Worm (Caenorhabditis elegans): ENCODE results near the gene R05A10.1.

DNA sequence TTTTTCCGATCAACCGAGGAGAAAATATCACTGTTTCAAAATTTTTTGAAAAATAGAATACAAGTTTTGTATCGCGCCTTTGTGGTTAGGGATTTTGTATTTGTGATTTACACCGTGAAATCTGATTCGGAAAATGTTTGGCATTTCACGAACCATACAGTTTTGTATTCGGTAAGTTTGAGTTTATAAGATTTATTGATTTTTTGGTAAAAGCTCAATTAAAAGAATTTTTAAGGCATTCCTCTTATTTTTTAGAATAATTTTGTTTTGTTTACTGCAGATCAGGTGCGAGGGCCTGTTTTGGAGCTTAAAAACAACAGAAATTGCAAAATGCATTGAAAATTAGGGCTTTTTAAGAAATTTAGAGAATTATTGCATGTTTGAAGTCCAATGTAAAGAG, 48.8 kb upstream of the R05A10.1 start:
- TF ChIP-seq nhr-23 (tag; optimal IDR thresholded peaks at IDR 0.05) = no peak
- TF ChIP-seq ztf-11 (tag; optimal IDR thresholded peaks at IDR 0.05) = no peak
- TF ChIP-seq nhr-11 (tag; optimal IDR thresholded peaks at IDR 0.05) = no peak
- TF ChIP-seq sma-3 (GFP tag; optimal IDR thresholded peaks at IDR 0.05) = no peak
- no peak for TF ChIP-seq egl-27 (tag; optimal IDR thresholded peaks at IDR 0.05)
- TF ChIP-seq lsy-2 (tag; optimal IDR thresholded peaks at IDR 0.05) = no peak
- TF ChIP-seq unc-62 (GFP tag; optimal IDR thresholded peaks at IDR 0.05) = no peak
- no peak for TF ChIP-seq blmp-1 (tag; optimal IDR thresholded peaks at IDR 0.05; ENCODE audit: insufficient read depth)
